Worm (Caenorhabditis elegans) whole organism, young adult: Measurements from ENCODE around the gene cest-8.

Source experiments
- B0019.2 ChIP-seq: fragments of 200-800 bp; sonication (Bioruptor generic); conservative IDR thresholded peaks from 2 replicates; pipeline ENCODE4 v1.3.6; 2022; ENCODE audit warnings: missing genetic modification reagents, missing genetic modification characterization, missing compliant biosample characterization
- B0035.1 ChIP-seq: sonication (generic microtip); optimal IDR thresholded peaks from 2 replicates; lab custom pipeline; 2016; ENCODE audit warnings: missing genetic modification characterization, mild to moderate bottlenecking, missing compliant biosample characterization, missing genotype, missing genetic modification reagents
- C06A6.2 ChIP-seq: fragments of 200-800 bp; sonication (Bioruptor generic); conservative IDR thresholded peaks from 2 replicates; pipeline ENCODE4 v1.3.6; 2022; ENCODE audit warnings: missing genetic modification characterization, missing compliant biosample characterization
- D2030.7 ChIP-seq: fragments of 200-800 bp; sonication (Bioruptor generic); IDR thresholded peaks from 2 replicates; pipeline ENCODE4 v1.3.6; 2022; ENCODE audit warnings: missing genetic modification reagents, missing genetic modification characterization, missing compliant biosample characterization
- F22D6.2 ChIP-seq: sonication (generic microtip); optimal IDR thresholded peaks from 2 replicates; lab custom pipeline; 2016; ENCODE audit warnings: mild to moderate bottlenecking, missing genetic modification characterization, missing compliant biosample characterization
- F39B2.1 ChIP-seq: fragments of 200-800 bp; sonication (Bioruptor generic); IDR thresholded peaks from 2 replicates; pipeline ENCODE4 v1.3.6; 2022; ENCODE audit warnings: missing genetic modification reagents, missing genetic modification characterization, missing compliant biosample characterization
- F55B11.4 ChIP-seq: sonication (generic microtip); optimal IDR thresholded peaks from 2 replicates; lab custom pipeline; 2016; ENCODE audit warnings: missing compliant biosample characterization, missing genetic modification characterization, borderline replicate concordance; ENCODE audit not compliant: insufficient read depth
- K11D2.4 ChIP-seq: fragments of 200-800 bp; sonication (Bioruptor generic); IDR thresholded peaks from 2 replicates; pipeline ENCODE4 v1.3.6; 2022; ENCODE audit warnings: missing genetic modification reagents, missing genetic modification characterization, missing compliant biosample characterization
- T26A5.8 ChIP-seq: sonication (generic microtip); optimal IDR thresholded peaks from 2 replicates; lab custom pipeline; 2016; ENCODE audit warnings: missing genetic modification characterization, missing compliant biosample characterization
- Y53F4B.3 ChIP-seq: fragments of 200-800 bp; sonication (Bioruptor generic); IDR thresholded peaks from 2 replicates; pipeline ENCODE4 v1.3.6; 2022; ENCODE audit warnings: missing genetic modification reagents, missing genetic modification characterization, missing compliant biosample characterization
- Y53G8AR.9 ChIP-seq: fragments of 200-800 bp; sonication (Bioruptor generic); conservative IDR thresholded peaks from 2 replicates; pipeline ENCODE4 v1.3.6; 2022; ENCODE audit warnings: missing genetic modification reagents, missing genetic modification characterization, missing compliant biosample characterization
- Y67H2A.10 ChIP-seq: fragments of 200-800 bp; sonication (Bioruptor generic); conservative IDR thresholded peaks from 2 replicates; pipeline ENCODE4 v1.3.6; 2022; ENCODE audit warnings: missing genetic modification reagents, missing genetic modification characterization, missing compliant biosample characterization
- Y79H2A.3 ChIP-seq: fragments of 200-800 bp; sonication (Bioruptor generic); conservative IDR thresholded peaks from 2 replicates; pipeline ENCODE4 v1.3.6; 2022; ENCODE audit warnings: missing genetic modification reagents, missing genetic modification characterization, missing compliant biosample characterization
- atf-7 ChIP-seq: sonication (generic microtip); optimal IDR thresholded peaks from 2 replicates; lab custom pipeline; 2017; ENCODE audit warnings: mild to moderate bottlenecking, missing genetic modification characterization, missing compliant biosample characterization
- attf-3 ChIP-seq: fragments of 200-800 bp; sonication (Bioruptor generic); conservative IDR thresholded peaks from 2 replicates; pipeline ENCODE4 v1.3.6; 2022; ENCODE audit warnings: missing genetic modification reagents, missing genetic modification characterization, missing compliant biosample characterization
- attf-5 ChIP-seq: fragments of 200-800 bp; sonication (Bioruptor generic); optimal IDR thresholded peaks from 2 replicates; lab custom pipeline; 2018; ENCODE audit warnings: mild to moderate bottlenecking, missing genetic modification characterization, missing compliant biosample characterization
- ceh-91 ChIP-seq: fragments of 200-800 bp; sonication (Bioruptor generic); IDR thresholded peaks from 2 replicates; pipeline ENCODE4 v1.3.6; 2022; ENCODE audit warnings: missing genetic modification reagents, missing genetic modification characterization, missing compliant biosample characterization
- egl-18 ChIP-seq: fragments of 200-800 bp; sonication (Bioruptor generic); IDR thresholded peaks from 2 replicates; pipeline ENCODE4 v1.3.6; 2022; ENCODE audit warnings: missing genetic modification reagents, missing genetic modification characterization, missing compliant biosample characterization
- fkh-3 ChIP-seq: sonication (generic microtip); optimal IDR thresholded peaks from 2 replicates; lab custom pipeline; 2016; ENCODE audit warnings: mild to moderate bottlenecking, missing genetic modification characterization, missing compliant biosample characterization
- hlh-26 ChIP-seq: fragments of 200-800 bp; sonication (Bioruptor generic); conservative IDR thresholded peaks from 2 replicates; pipeline ENCODE4 v1.3.6; 2022; ENCODE audit warnings: missing genetic modification reagents, missing genetic modification characterization, missing compliant biosample characterization
- hmg-1.2 ChIP-seq: fragments of 200-800 bp; sonication (Bioruptor generic); IDR thresholded peaks from 2 replicates; pipeline ENCODE4 v1.3.6; 2022; ENCODE audit warnings: missing genetic modification reagents, missing genetic modification characterization, missing compliant biosample characterization
- hrde-1 ChIP-seq: sonication (generic microtip); optimal IDR thresholded peaks from 2 replicates; lab custom pipeline; 2016; ENCODE audit warnings: missing genetic modification characterization, mild to moderate bottlenecking, missing compliant biosample characterization, moderate library complexity, missing genotype, missing genetic modification reagents, borderline replicate concordance
- let-607 ChIP-seq, 2 experiments: fragments of 200-800 bp in 1 of 2; sonication (Bioruptor generic) in 1 of 2; sonication (generic microtip) in 1 of 2; optimal IDR thresholded peaks; 2 replicates each; lab custom pipeline; 2016 to 2018; ENCODE audit warnings: mild to moderate bottlenecking in 2 of 2, missing compliant biosample characterization in 2 of 2, missing genetic modification characterization in 2 of 2, moderate library complexity in 2 of 2, missing genotype in 1 of 2
- lsl-1 ChIP-seq: fragments of 200-800 bp; sonication (Bioruptor generic); optimal IDR thresholded peaks from 2 replicates; lab custom pipeline; 2018; ENCODE audit warnings: mild to moderate bottlenecking, missing genetic modification characterization, moderate library complexity, missing compliant biosample characterization
- nfya-2 ChIP-seq: fragments of 200-800 bp; sonication (Bioruptor generic); IDR thresholded peaks from 2 replicates; pipeline ENCODE4 v1.3.6; 2022; ENCODE audit warnings: missing genetic modification reagents, missing genetic modification characterization, missing compliant biosample characterization
- nhr-27 ChIP-seq: fragments of 200-800 bp; sonication (Bioruptor generic); optimal IDR thresholded peaks from 2 replicates; lab custom pipeline; 2018; ENCODE audit warnings: mild to moderate bottlenecking, missing genetic modification characterization, moderate library complexity, missing compliant biosample characterization
- nhr-80 ChIP-seq: sonication (generic microtip); optimal IDR thresholded peaks from 2 replicates; lab custom pipeline; 2016; ENCODE audit warnings: missing genetic modification characterization, missing compliant biosample characterization
- pha-4 ChIP-seq: fragments of 150-350 bp; sonication (generic microtip); optimal IDR thresholded peaks from 2 replicates; lab custom pipeline; 2014; ENCODE audit warnings: missing biosample characterization, missing genetic modification reagents, missing genetic modification characterization
- rec-8 ChIP-seq, 2 experiments: sonication (generic microtip); optimal IDR thresholded peaks; 2 replicates each; lab custom pipeline; 2016; ENCODE audit warnings: mild to moderate bottlenecking in 2 of 2, missing genetic modification characterization in 2 of 2, missing genetic modification reagents in 2 of 2, missing genotype in 2 of 2, missing biosample characterization in 1 of 2, missing compliant biosample characterization in 1 of 2, moderate library complexity in 1 of 2
- repo-1 ChIP-seq: sonication (generic microtip); optimal IDR thresholded peaks from 2 replicates; lab custom pipeline; 2017; ENCODE audit warnings: mild to moderate bottlenecking, missing genetic modification characterization, missing compliant biosample characterization
- rpc-1 ChIP-seq, 2 experiments: fragments of 150-350 bp in 1 of 2; sonication (generic microtip) in 1 of 2; optimal IDR thresholded peaks; 2 replicates each; lab custom pipeline; 2014 to 2018; ENCODE audit warnings: missing biosample characterization in 1 of 2, missing genetic modification characterization in 1 of 2, missing genetic modification reagents in 1 of 2, missing genotype in 1 of 2
- sea-2 ChIP-seq: fragments of 200-800 bp; sonication (Bioruptor generic); IDR thresholded peaks from 2 replicates; pipeline ENCODE4 v1.3.6; 2022; ENCODE audit warnings: missing genetic modification characterization, missing compliant biosample characterization
- snpc-1.1 ChIP-seq: sonication (generic microtip); optimal IDR thresholded peaks from 2 replicates; lab custom pipeline; 2017; ENCODE audit warnings: missing genetic modification characterization, mild to moderate bottlenecking, missing compliant biosample characterization, antibody characterized with exemption, moderate library complexity, missing genotype, missing genetic modification reagents; ENCODE audit not compliant: insufficient read depth
- snpc-1.3 ChIP-seq: sonication (generic microtip); optimal IDR thresholded peaks from 2 replicates; lab custom pipeline; 2017; ENCODE audit warnings: missing genetic modification characterization, mild to moderate bottlenecking, missing compliant biosample characterization, antibody characterized with exemption, moderate library complexity, missing genotype, missing genetic modification reagents; ENCODE audit not compliant: insufficient read depth
- snpc-3.4 ChIP-seq: sonication (generic microtip); optimal IDR thresholded peaks from 2 replicates; lab custom pipeline; 2017; ENCODE audit warnings: missing genetic modification characterization, mild to moderate bottlenecking, missing compliant biosample characterization, antibody characterized with exemption, moderate library complexity, missing genotype, missing genetic modification reagents
- sptf-2 ChIP-seq: fragments of 200-800 bp; sonication (Bioruptor generic); optimal IDR thresholded peaks from 2 replicates; lab custom pipeline; 2018; ENCODE audit warnings: mild to moderate bottlenecking, missing genetic modification characterization, missing compliant biosample characterization
- tbx-9 ChIP-seq: sonication (generic microtip); optimal IDR thresholded peaks from 2 replicates; lab custom pipeline; 2016; ENCODE audit warnings: borderline replicate concordance, missing genetic modification characterization, inconsistent platforms, missing compliant biosample characterization
- unc-62 ChIP-seq: fragments of 150-350 bp; optimal IDR thresholded peaks from 2 replicates; lab custom pipeline; 2014; ENCODE audit warnings: missing biosample characterization, missing genetic modification reagents, missing genetic modification characterization
- zfh-2 ChIP-seq: fragments of 200-800 bp; sonication (Bioruptor generic); conservative IDR thresholded peaks from 2 replicates; pipeline ENCODE4 v1.3.6; 2022; ENCODE audit warnings: missing genetic modification reagents, missing genetic modification characterization, missing compliant biosample characterization
- zim-3 ChIP-seq: sonication (generic microtip); optimal IDR thresholded peaks from 2 replicates; lab custom pipeline; 2017; ENCODE audit warnings: mild to moderate bottlenecking, missing genetic modification characterization, moderate library complexity, missing compliant biosample characterization
- ztf-18 ChIP-seq: sonication (generic microtip); optimal IDR thresholded peaks from 2 replicates; lab custom pipeline; 2016; ENCODE audit warnings: missing genotype, mild to moderate bottlenecking, missing genetic modification characterization, missing compliant biosample characterization

The cest-8 gene

ce11 chrX:12186592-12186991 is 32.9 kb upstream of the cest-8 start:
- no peak for TF ChIP-seq nhr-80 (tag; lab: Kevin White, UChicago)
- no peak for TF ChIP-seq T26A5.8 (tag; lab: Kevin White, UChicago)
- TF ChIP-seq ztf-18 (tag; lab: Kevin White, UChicago): no peak
- TF ChIP-seq lsl-1 (GFP tag; lab: Kevin White, UChicago): no peak
- no peak for TF ChIP-seq repo-1 (tag; lab: Kevin White, UChicago)
- no peak for TF ChIP-seq F39B2.1 (GFP tag; lab: Robert Waterston, UW)
- no peak for TF ChIP-seq sea-2 (GFP tag; lab: Robert Waterston, UW)
- no peak for TF ChIP-seq F22D6.2
- no peak for TF ChIP-seq snpc-3.4 (tag; lab: Kevin White, UChicago)
- TF ChIP-seq Y53G8AR.9 (GFP tag; lab: Robert Waterston, UW): no peak
- no peak for TF ChIP-seq B0035.1 (tag; lab: Kevin White, UChicago)
- no peak for TF ChIP-seq snpc-1.1 (tag; lab: Kevin White, UChicago)
- TF ChIP-seq Y67H2A.10 (GFP tag; lab: Robert Waterston, UW): no peak
- no peak for TF ChIP-seq rpc-1 (optimal IDR thresholded peaks at IDR 0.05; lab: Kevin White, UChicago)
- no peak for TF ChIP-seq rpc-1 (tag; optimal IDR thresholded peaks at IDR 0.05; lab: Kevin White, UChicago)
- TF ChIP-seq Y53F4B.3: no peak
- TF ChIP-seq nfya-2 (GFP tag; lab: Robert Waterston, UW): no peak
- no peak for TF ChIP-seq zfh-2 (GFP tag; lab: Robert Waterston, UW)

- TF ChIP-seq F55B11.4 (tag; lab: Kevin White, UChicago) (no peak), lsl-1 (GFP tag; lab: Kevin White, UChicago) (no peak), zfh-2 (GFP tag; lab: Robert Waterston, UW) (no peak), egl-18 (GFP tag; lab: Robert Waterston, UW) (no peak), Y53G8AR.9 (GFP tag; lab: Robert Waterston, UW) (no peak), nhr-80 (tag; lab: Kevin White, UChicago) (peak; percentile 41)
- TF ChIP-seq, all 124 proteins: peak for 1
Observed at ce11 chrX:12188280-12189071, 31.0 kb upstream of the cest-8 start.

- TF ChIP-seq let-607 (tag; optimal IDR thresholded peaks at IDR 0.05; lab: Kevin White, UChicago) (peak in 1 of 2 experiments; percentile 10), B0019.2 (GFP tag; lab: Robert Waterston, UW) (no peak), fkh-3 (tag; lab: Kevin White, UChicago) (no peak), atf-7 (tag; lab: Kevin White, UChicago) (peak; percentile 9), hrde-1 (tag; lab: Kevin White, UChicago) (no peak), attf-3 (GFP tag; lab: Robert Waterston, UW) (no peak), unc-62 (GFP tag; lab: Kevin White, UChicago) (peak; percentile 88), Y79H2A.3 (GFP tag; lab: Robert Waterston, UW) (no peak), K11D2.4 (GFP tag; lab: Robert Waterston, UW) (no peak), nhr-27 (tag; lab: Kevin White, UChicago) (no peak), pha-4 (tag; lab: Kevin White, UChicago) (peak; percentile 7), ceh-91 (GFP tag; lab: Robert Waterston, UW) (no peak), rpc-1 (optimal IDR thresholded peaks at IDR 0.05; lab: Kevin White, UChicago) (no peak), rpc-1 (tag; optimal IDR thresholded peaks at IDR 0.05; lab: Kevin White, UChicago) (no peak), C06A6.2 (GFP tag; lab: Robert Waterston, UW) (no peak), rec-8 (tag; optimal IDR thresholded peaks at IDR 0.05; lab: Kevin White, UChicago) (no peak), sea-2 (GFP tag; lab: Robert Waterston, UW) (no peak), zim-3 (no peak), snpc-1.3 (no peak), sptf-2 (GFP tag; lab: Kevin White, UChicago) (no peak), attf-5 (GFP tag; lab: Kevin White, UChicago) (no peak), hlh-26 (no peak), nhr-80 (tag; lab: Kevin White, UChicago) (peak; percentile 82), D2030.7 (GFP tag; lab: Robert Waterston, UW) (no peak), snpc-1.1 (tag; lab: Kevin White, UChicago) (no peak), hmg-1.2 (no peak), tbx-9 (tag; lab: Kevin White, UChicago) (no peak)
Observed at ce11 chrX:12197367-12197766, 22.1 kb upstream of the cest-8 start.
